Fruit fly (Drosophila melanogaster) whole organism, embryonic: ENCODE data around the gene aln.

Source experiments
- Adf1 ChIP-seq: fragments of 200-800 bp; sonication (Bioruptor generic); IDR thresholded peaks from 2 replicates; pipeline ENCODE4 v1.3.6; 2022; ENCODE audit warnings: missing biosample characterization, missing genetic modification characterization
- Antp ChIP-seq: fragments of 200-800 bp; sonication (Bioruptor generic); optimal IDR thresholded peaks from 3 replicates; lab custom pipeline; 2016; ENCODE audit warnings: missing biosample characterization, missing genetic modification characterization
- C15 ChIP-seq: fragments of 200-800 bp; sonication (Bioruptor generic); IDR thresholded peaks from 3 replicates; pipeline ENCODE4 v1.3.6; 2022; ENCODE audit warnings: missing biosample characterization, missing genetic modification characterization
- CG10462 ChIP-seq: fragments of 200-800 bp; sonication (Bioruptor generic); optimal IDR thresholded peaks from 2 replicates; lab custom pipeline; 2016; ENCODE audit warnings: missing biosample characterization, missing genetic modification characterization
- CG11456 ChIP-seq: fragments of 200-800 bp; sonication (Bioruptor generic); IDR thresholded peaks from 3 replicates; pipeline ENCODE4 v1.3.6; 2022; ENCODE audit warnings: missing biosample characterization, missing genetic modification characterization
- CG12155 ChIP-seq: fragments of 200-800 bp; sonication (Bioruptor generic); optimal IDR thresholded peaks from 3 replicates; lab custom pipeline; 2016; ENCODE audit warnings: missing biosample characterization, missing genetic modification characterization
- CG12391 ChIP-seq: fragments of 200-800 bp; sonication (Bioruptor generic); optimal IDR thresholded peaks from 3 replicates; lab custom pipeline; 2018; ENCODE audit warnings: missing biosample characterization, mild to moderate bottlenecking, missing genetic modification characterization, moderate library complexity
- CG12744 ChIP-seq: fragments of 200-800 bp; sonication (Bioruptor generic); optimal IDR thresholded peaks from 2 replicates; lab custom pipeline; 2016; ENCODE audit warnings: missing biosample characterization, missing genetic modification characterization
- CG13296 ChIP-seq: fragments of 200-800 bp; sonication (Bioruptor generic); optimal IDR thresholded peaks from 3 replicates; lab custom pipeline; 2018; ENCODE audit warnings: missing biosample characterization, mild to moderate bottlenecking, missing genetic modification characterization
- CG13894 ChIP-seq: fragments of 200-800 bp; sonication (Bioruptor generic); optimal IDR thresholded peaks from 3 replicates; lab custom pipeline; 2018; ENCODE audit warnings: missing biosample characterization, mild to moderate bottlenecking, missing genetic modification characterization, moderate library complexity
- CG14014 ChIP-seq: fragments of 200-800 bp; sonication (Bioruptor generic); IDR thresholded peaks from 2 replicates; pipeline ENCODE4 v1.3.6; 2022; ENCODE audit warnings: missing biosample characterization, missing genetic modification characterization
- CG1603 ChIP-seq: fragments of 200-800 bp; sonication (Bioruptor generic); optimal IDR thresholded peaks from 2 replicates; lab custom pipeline; 2019; ENCODE audit warnings: missing biosample characterization, mild to moderate bottlenecking, missing genetic modification characterization, moderate library complexity
- CG17385 ChIP-seq: fragments of 200-800 bp; sonication (Bioruptor generic); optimal IDR thresholded peaks from 3 replicates; lab custom pipeline; 2018; ENCODE audit warnings: missing biosample characterization, mild to moderate bottlenecking, missing genetic modification characterization
- CG17912 ChIP-seq: fragments of 200-800 bp; sonication (Bioruptor generic); optimal IDR thresholded peaks from 2 replicates; lab custom pipeline; 2018; ENCODE audit warnings: missing biosample characterization, mild to moderate bottlenecking, missing genetic modification characterization
- CG2875 ChIP-seq: fragments of 200-800 bp; sonication (Bioruptor generic); optimal IDR thresholded peaks from 2 replicates; lab custom pipeline; 2017; ENCODE audit warnings: missing biosample characterization, mild to moderate bottlenecking, missing genetic modification characterization, missing genetic modification reagents
- CG32772 ChIP-seq: fragments of 200-800 bp; sonication (Bioruptor generic); IDR thresholded peaks from 2 replicates; pipeline ENCODE4 v1.3.6; 2022; ENCODE audit warnings: missing biosample characterization, missing genetic modification characterization
- CG3838 ChIP-seq: fragments of 200-800 bp; sonication (Bioruptor generic); optimal IDR thresholded peaks from 3 replicates; lab custom pipeline; 2016; ENCODE audit warnings: missing biosample characterization, missing genetic modification characterization
- CG3995 ChIP-seq: fragments of 200-800 bp; sonication (Bioruptor generic); optimal IDR thresholded peaks from 3 replicates; lab custom pipeline; 2016; ENCODE audit warnings: missing biosample characterization, missing genetic modification characterization
- CG4730 ChIP-seq: fragments of 200-800 bp; sonication (Bioruptor generic); IDR thresholded peaks from 2 replicates; pipeline ENCODE4 v1.3.6; 2022; ENCODE audit warnings: missing biosample characterization, missing genetic modification characterization
- CG6254 ChIP-seq: fragments of 200-800 bp; sonication (Bioruptor generic); optimal IDR thresholded peaks from 3 replicates; lab custom pipeline; 2017; ENCODE audit warnings: mild to moderate bottlenecking, missing biosample characterization, missing genetic modification reagents, missing genetic modification characterization
- CG6791 ChIP-seq: fragments of 200-800 bp; sonication (Bioruptor generic); IDR thresholded peaks from 3 replicates; pipeline ENCODE4 v1.3.6; 2022; ENCODE audit warnings: missing biosample characterization, missing genetic modification characterization; ENCODE audit not compliant: partially characterized antibody
- CG8089 ChIP-seq: fragments of 200-800 bp; sonication (Bioruptor generic); optimal IDR thresholded peaks from 3 replicates; lab custom pipeline; 2016; ENCODE audit warnings: missing biosample characterization, missing genetic modification characterization
- CoRest ChIP-seq: fragments of 200-800 bp; sonication (Bioruptor generic); optimal IDR thresholded peaks from 3 replicates; lab custom pipeline; 2018; ENCODE audit warnings: missing biosample characterization, mild to moderate bottlenecking, missing genetic modification characterization, moderate library complexity
- D19A ChIP-seq: fragments of 200-800 bp; optimal IDR thresholded peaks from 3 replicates; lab custom pipeline; 2019; ENCODE audit warnings: missing biosample characterization, mild to moderate bottlenecking, missing genetic modification characterization, moderate library complexity
- D19B ChIP-seq: fragments of 200-800 bp; sonication (Bioruptor generic); optimal IDR thresholded peaks from 2 replicates; lab custom pipeline; 2017; ENCODE audit warnings: missing biosample characterization, mild to moderate bottlenecking, missing genetic modification characterization
- Dp ChIP-seq: fragments of 200-800 bp; sonication (Bioruptor generic); optimal IDR thresholded peaks from 2 replicates; lab custom pipeline; 2018; ENCODE audit warnings: missing biosample characterization, mild to moderate bottlenecking, missing genetic modification characterization, moderate library complexity
- HmgZ ChIP-seq: fragments of 200-800 bp; sonication (Bioruptor generic); optimal IDR thresholded peaks from 2 replicates; lab custom pipeline; 2018; ENCODE audit warnings: missing biosample characterization, mild to moderate bottlenecking, missing genetic modification characterization
- Hr78 ChIP-seq, 2 experiments: fragments of 200-800 bp in 1 of 2; fragments of >200 bp in 1 of 2; sonication (Bioruptor generic) in 1 of 2; optimal IDR thresholded peaks; 2 replicates each; lab custom pipeline; 2017 to 2019; ENCODE audit warnings: missing biosample characterization in 2 of 2, missing genetic modification characterization in 2 of 2, mild to moderate bottlenecking in 1 of 2, moderate library complexity in 1 of 2
- Lim3 ChIP-seq: fragments of 200-800 bp; sonication (Bioruptor generic); IDR thresholded peaks from 2 replicates; pipeline ENCODE4 v1.3.6; 2022; ENCODE audit warnings: missing biosample characterization, missing genetic modification characterization
- Optix ChIP-seq: fragments of 200-800 bp; sonication (Bioruptor generic); IDR thresholded peaks from 3 replicates; pipeline ENCODE4 v1.3.6; 2022; ENCODE audit warnings: missing biosample characterization, missing genetic modification characterization
- Ravus ChIP-seq: fragments of 200-800 bp; sonication (Bioruptor generic); IDR thresholded peaks from 2 replicates; pipeline ENCODE4 v1.3.6; 2022; ENCODE audit warnings: missing biosample characterization, missing genetic modification characterization
- Rx ChIP-seq: fragments of 200-800 bp; sonication (Bioruptor generic); IDR thresholded peaks from 2 replicates; pipeline ENCODE4 v1.3.6; 2022; ENCODE audit warnings: missing biosample characterization, missing genetic modification characterization
- Trl ChIP-seq, 3 experiments: fragments of >200 bp in 2 of 3; fragments of 200-800 bp in 1 of 3; sonication (Bioruptor generic) in 1 of 3; optimal IDR thresholded peaks; 2 replicates in 1 of 3; 3 replicates in 2 of 3; lab custom pipeline; 2016 to 2017; ENCODE audit warnings: missing biosample characterization in 1 of 3, missing genetic modification characterization in 1 of 3
- ato ChIP-seq: fragments of 200-800 bp; sonication (Bioruptor generic); IDR thresholded peaks from 2 replicates; pipeline ENCODE4 v1.3.6; 2022; ENCODE audit warnings: missing biosample characterization, missing genetic modification characterization; ENCODE audit not compliant: partially characterized antibody
- bab2 ChIP-seq: fragments of 200-800 bp; sonication (Bioruptor generic); optimal IDR thresholded peaks from 2 replicates; lab custom pipeline; 2016; ENCODE audit warnings: missing biosample characterization, missing genetic modification characterization
- bowl ChIP-seq: fragments of 200-800 bp; sonication (Bioruptor generic); IDR thresholded peaks from 2 replicates; pipeline ENCODE4 v1.3.6; 2022; ENCODE audit warnings: missing biosample characterization, missing genetic modification characterization
- cad ChIP-seq: fragments of >200 bp; optimal IDR thresholded peaks from 2 replicates; lab custom pipeline; 2017; ENCODE audit warnings: missing biosample characterization, missing genetic modification characterization
- cas ChIP-seq: fragments of 200-800 bp; sonication (Bioruptor generic); IDR thresholded peaks from 2 replicates; pipeline ENCODE4 v1.3.6; 2022; ENCODE audit warnings: missing biosample characterization, missing genetic modification characterization
- cato ChIP-seq: fragments of 200-800 bp; sonication (Bioruptor generic); optimal IDR thresholded peaks from 2 replicates; lab custom pipeline; 2016; ENCODE audit warnings: missing biosample characterization, missing genetic modification characterization, borderline replicate concordance
- cg ChIP-seq: fragments of 200-800 bp; sonication (Bioruptor generic); optimal IDR thresholded peaks from 3 replicates; lab custom pipeline; 2019; ENCODE audit warnings: missing biosample characterization, mild to moderate bottlenecking, missing genetic modification characterization, moderate library complexity
- chif ChIP-seq, 2 experiments: fragments of 200-800 bp; sonication (Bioruptor generic); optimal IDR thresholded peaks; 3 replicates each; lab custom pipeline; 2016; ENCODE audit warnings: missing biosample characterization in 2 of 2, missing genetic modification characterization in 2 of 2
- da ChIP-seq: fragments of 200-800 bp; sonication (Bioruptor generic); optimal IDR thresholded peaks from 2 replicates; lab custom pipeline; 2016; ENCODE audit warnings: missing biosample characterization, missing genetic modification characterization
- fd3F ChIP-seq: fragments of 200-800 bp; sonication (Bioruptor generic); optimal IDR thresholded peaks from 2 replicates; lab custom pipeline; 2018; ENCODE audit warnings: missing biosample characterization, mild to moderate bottlenecking, missing genetic modification characterization, moderate library complexity
- hb ChIP-seq: fragments of 200-800 bp; sonication (Bioruptor generic); IDR thresholded peaks from 3 replicates; pipeline ENCODE4 v1.3.6; 2022; ENCODE audit warnings: missing biosample characterization, missing genetic modification characterization; ENCODE audit not compliant: partially characterized antibody
- hkb ChIP-seq, 2 experiments: fragments of 200-800 bp in 1 of 2; fragments of >200 bp in 1 of 2; sonication (Bioruptor generic) in 1 of 2; IDR thresholded peaks in 1 of 2; optimal IDR thresholded peaks in 1 of 2; 2 replicates each; pipeline versions ENCODE4 v1.3.6 to Lab custom; 2017 to 2022; ENCODE audit warnings: missing biosample characterization in 1 of 2, missing genetic modification characterization in 1 of 2
- pb ChIP-seq: fragments of 200-800 bp; sonication (Bioruptor generic); optimal IDR thresholded peaks from 3 replicates; lab custom pipeline; 2016; ENCODE audit warnings: missing biosample characterization, missing genetic modification characterization
- run ChIP-seq: fragments of 200-800 bp; sonication (Bioruptor generic); optimal IDR thresholded peaks from 3 replicates; lab custom pipeline; 2018; ENCODE audit warnings: missing biosample characterization, mild to moderate bottlenecking, missing genetic modification characterization
- salm ChIP-seq: fragments of 200-800 bp; sonication (Bioruptor generic); optimal IDR thresholded peaks from 2 replicates; lab custom pipeline; 2018; ENCODE audit warnings: missing biosample characterization, mild to moderate bottlenecking, missing genetic modification characterization
- sim ChIP-seq: fragments of 200-800 bp; sonication (Bioruptor generic); IDR thresholded peaks from 2 replicates; pipeline ENCODE4 v1.3.6; 2022; ENCODE audit warnings: missing biosample characterization, missing genetic modification characterization
- slp2 ChIP-seq: fragments of 200-800 bp; sonication (Bioruptor generic); optimal IDR thresholded peaks from 2 replicates; lab custom pipeline; 2016; ENCODE audit warnings: missing biosample characterization, missing genetic modification characterization

Gene aln

dm6 chr3L:1034887-1035260 lies 41.1 kb downstream of the aln start (continued):
- TF ChIP-seq CG17385 (peak; percentile 33), CG2875 (GFP tag; lab: Kevin White, UChicago) (no peak), salm (tag; lab: Kevin White, UChicago) (no peak), cad (GFP tag; lab: Kevin White, UChicago) (no peak), slp2 (GFP tag; lab: Kevin White, UChicago) (no peak), bab2 (GFP tag; lab: Kevin White, UChicago) (no peak), Dp (GFP tag; lab: Kevin White, UChicago) (peak; percentile 40), fd3F (GFP tag; lab: Kevin White, UChicago) (peak; percentile 11), Lim3 (GFP tag; lab: Robert Waterston, UW) (no peak), CG1603 (tag; lab: Kevin White, UChicago) (peak; percentile 42), da (GFP tag; lab: Kevin White, UChicago) (no peak), C15 (GFP tag; lab: Robert Waterston, UW) (0 out of 3 replicates have a peak, but pooled peaks have one; percentile 23), Optix (GFP tag; lab: Robert Waterston, UW) (no peak), CG3995 (peak; percentile 37), pb (GFP tag; lab: Kevin White, UChicago) (no peak), bowl (0 out of 2 replicates have a peak, but pooled peaks have one; percentile 25), CG12391 (peak; percentile 43), D19A (tag; lab: Kevin White, UChicago) (no peak), CG6254 (GFP tag; lab: Kevin White, UChicago) (no peak), CG13894 (tag; lab: Kevin White, UChicago) (peak; percentile 52), ato (GFP tag; lab: Robert Waterston, UW) (peak; percentile 76), CG8089 (GFP tag; lab: Kevin White, UChicago) (no peak), hb (GFP tag; lab: Robert Waterston, UW) (peak; percentile 87), Ravus (GFP tag; lab: Robert Waterston, UW) (no peak), Antp (GFP tag; lab: Kevin White, UChicago) (no peak), cas (GFP tag; lab: Robert Waterston, UW) (no peak), CG12155 (GFP tag; lab: Kevin White, UChicago) (no peak), run (tag; lab: Kevin White, UChicago) (no peak), cg (GFP tag; lab: Kevin White, UChicago) (no peak), CoRest (tag; lab: Kevin White, UChicago) (peak; percentile 41), Adf1 (GFP tag; lab: Robert Waterston, UW) (no peak), Rx (0 out of 2 replicates have a peak, but pooled peaks have one; percentile 21), hkb (optimal IDR thresholded peaks at IDR 0.05; lab: Kevin White, UChicago) (no peak), hkb (GFP tag; IDR thresholded peaks at IDR 0.05; lab: Robert Waterston, UW) (no peak), HmgZ (tag; lab: Kevin White, UChicago) (no peak), CG6791 (GFP tag; lab: Robert Waterston, UW) (peak; percentile 81), Trl (optimal IDR thresholded peaks at IDR 0.05; lab: Kevin White, UChicago) (no peak), Trl (GFP tag; optimal IDR thresholded peaks at IDR 0.05; lab: Kevin White, UChicago) (no peak), D19B (GFP tag; lab: Kevin White, UChicago) (peak; percentile 38), CG3838 (GFP tag; lab: Kevin White, UChicago) (peak; percentile 28), chif (GFP tag; optimal IDR thresholded peaks at IDR 0.05; lab: Kevin White, UChicago) (no peak), CG10462 (GFP tag; lab: Kevin White, UChicago) (no peak), cato (GFP tag; lab: Kevin White, UChicago) (no peak), CG14014 (GFP tag; lab: Robert Waterston, UW) (no peak), CG12744 (GFP tag; lab: Kevin White, UChicago) (no peak), Hr78 (GFP tag; optimal IDR thresholded peaks at IDR 0.05; lab: Kevin White, UChicago) (no peak), CG13296 (GFP tag; lab: Kevin White, UChicago) (peak; percentile 49), CG11456 (peak; percentile 80; the same call in 2 of the 3 replicates), sim (GFP tag; lab: Robert Waterston, UW) (no peak), CG4730 (GFP tag; lab: Robert Waterston, UW) (0 out of 2 replicates have a peak, but pooled peaks have one; percentile 14), CG17912 (peak; percentile 84), CG32772 (GFP tag; lab: Robert Waterston, UW) (0 out of 2 replicates have a peak, but pooled peaks have one; percentile 5)
